Worm (Caenorhabditis elegans) whole organism, L2 larva: Measurements from ENCODE around the gene fipr-4.

Source experiments
- C34F6.9 ChIP-seq: fragments of 150-350 bp; optimal IDR thresholded peaks from 2 replicates; lab custom pipeline; 2014; ENCODE audit warnings: missing biosample characterization, missing genetic modification characterization
- R02D3.7 ChIP-seq: fragments of 150-350 bp; optimal IDR thresholded peaks from 2 replicates; lab custom pipeline; 2014; ENCODE audit warnings: missing biosample characterization, missing genetic modification characterization
- Y55F3AM.14 ChIP-seq: fragments of 200-800 bp; sonication (Bioruptor generic); optimal IDR thresholded peaks from 2 replicates; lab custom pipeline; 2018; ENCODE audit warnings: mild to moderate bottlenecking, missing genetic modification characterization, missing compliant biosample characterization
- alr-1 ChIP-seq: fragments of 150-350 bp; optimal IDR thresholded peaks from 2 replicates; lab custom pipeline; 2014; ENCODE audit warnings: missing biosample characterization, missing genetic modification characterization
- aly-2 ChIP-seq: fragments of 150-350 bp; optimal IDR thresholded peaks from 2 replicates; lab custom pipeline; 2014; ENCODE audit warnings: missing biosample characterization, missing genetic modification characterization
- ama-1 ChIP-seq: fragments of 150-350 bp; optimal IDR thresholded peaks from 2 replicates; lab custom pipeline; 2018; ENCODE audit warnings: inconsistent platforms
- blmp-1 ChIP-seq: sonication (generic microtip); optimal IDR thresholded peaks from 2 replicates; lab custom pipeline; 2017; ENCODE audit warnings: missing genetic modification characterization, mild to moderate bottlenecking, missing compliant biosample characterization, antibody characterized with exemption, moderate library complexity; ENCODE audit not compliant: insufficient read depth
- ceh-16 ChIP-seq: fragments of 150-350 bp; optimal IDR thresholded peaks from 2 replicates; lab custom pipeline; 2014; ENCODE audit warnings: missing biosample characterization, missing genetic modification characterization
- dmd-4 ChIP-seq: sonication (generic microtip); optimal IDR thresholded peaks from 2 replicates; lab custom pipeline; 2017; ENCODE audit warnings: missing biosample characterization, missing genetic modification characterization
- egl-27 ChIP-seq: sonication (generic microtip); optimal IDR thresholded peaks from 3 replicates; lab custom pipeline; 2017; ENCODE audit warnings: missing biosample characterization, missing genetic modification reagents, missing genetic modification characterization
- fos-1 ChIP-seq: fragments of 150-350 bp; optimal IDR thresholded peaks from 2 replicates; lab custom pipeline; 2014; ENCODE audit warnings: missing biosample characterization, missing genetic modification characterization
- lin-11 ChIP-seq: fragments of 150-350 bp; sonication (generic microtip); optimal IDR thresholded peaks from 2 replicates; lab custom pipeline; 2014; ENCODE audit warnings: missing biosample characterization, missing genetic modification characterization, inconsistent platforms, mixed read lengths
- lin-39 ChIP-seq: fragments of 150-350 bp; optimal IDR thresholded peaks from 2 replicates; lab custom pipeline; 2014; ENCODE audit warnings: missing biosample characterization, missing genetic modification reagents, missing genetic modification characterization
- lsy-2 ChIP-seq, 2 experiments: fragments of 150-350 bp in 1 of 2; sonication (generic microtip) in 1 of 2; optimal IDR thresholded peaks; 2 replicates each; lab custom pipeline; 2014 to 2017; ENCODE audit warnings: missing biosample characterization in 2 of 2, missing genetic modification characterization in 2 of 2
- mab-5 ChIP-seq: fragments of 150-350 bp; optimal IDR thresholded peaks from 2 replicates; lab custom pipeline; 2014; ENCODE audit warnings: missing biosample characterization, missing genetic modification characterization
- mbf-1 ChIP-seq: sonication (generic microtip); optimal IDR thresholded peaks from 2 replicates; lab custom pipeline; 2017; ENCODE audit warnings: missing biosample characterization, missing genetic modification characterization
- mdl-1 ChIP-seq, 2 experiments: fragments of 150-350 bp in 1 of 2; sonication (generic microtip) in 1 of 2; optimal IDR thresholded peaks; 2 replicates each; lab custom pipeline; 2017; ENCODE audit warnings: missing biosample characterization in 2 of 2, missing genetic modification characterization in 2 of 2
- nhr-11 ChIP-seq: fragments of 150-350 bp; optimal IDR thresholded peaks from 2 replicates; lab custom pipeline; 2014; ENCODE audit warnings: missing biosample characterization, missing genetic modification characterization
- nhr-12 ChIP-seq: fragments of 150-350 bp; optimal IDR thresholded peaks from 2 replicates; lab custom pipeline; 2014; ENCODE audit warnings: missing biosample characterization, missing genetic modification characterization
- nhr-129 ChIP-seq: fragments of 150-350 bp; optimal IDR thresholded peaks from 2 replicates; lab custom pipeline; 2014; ENCODE audit warnings: missing biosample characterization, missing genetic modification characterization
- nhr-21 ChIP-seq: fragments of 150-350 bp; optimal IDR thresholded peaks from 2 replicates; lab custom pipeline; 2014; ENCODE audit warnings: missing biosample characterization, missing genetic modification characterization
- nhr-237 ChIP-seq: fragments of 150-350 bp; optimal IDR thresholded peaks from 2 replicates; lab custom pipeline; 2014; ENCODE audit warnings: missing biosample characterization, missing genetic modification characterization
- nhr-77 ChIP-seq: fragments of 150-350 bp; optimal IDR thresholded peaks from 2 replicates; lab custom pipeline; 2014; ENCODE audit warnings: missing biosample characterization, missing genetic modification characterization
- peb-1 ChIP-seq: fragments of 150-350 bp; optimal IDR thresholded peaks from 2 replicates; lab custom pipeline; 2014; ENCODE audit warnings: missing biosample characterization, missing genetic modification characterization
- sem-4 ChIP-seq: fragments of 150-350 bp; optimal IDR thresholded peaks from 2 replicates; lab custom pipeline; 2014; ENCODE audit warnings: missing biosample characterization, missing genetic modification reagents, missing genetic modification characterization
- skn-1 ChIP-seq: sonication (generic microtip); optimal IDR thresholded peaks from 2 replicates; lab custom pipeline; 2017; ENCODE audit warnings: missing biosample characterization, missing genetic modification characterization
- sma-3 ChIP-seq: sonication (generic microtip); optimal IDR thresholded peaks from 2 replicates; lab custom pipeline; 2016; ENCODE audit warnings: missing genetic modification reagents, missing genetic modification characterization, missing compliant biosample characterization
- sma-9 ChIP-seq, 2 experiments: fragments of 150-350 bp in 1 of 2; sonication (generic microtip) in 1 of 2; optimal IDR thresholded peaks; 2 replicates each; lab custom pipeline; 2014 to 2016; ENCODE audit warnings: missing genetic modification characterization in 2 of 2, mild to moderate bottlenecking in 1 of 2, missing biosample characterization in 1 of 2, missing compliant biosample characterization in 1 of 2, missing genetic modification reagents in 1 of 2, moderate library complexity in 1 of 2
- unc-39 ChIP-seq: fragments of 150-350 bp; optimal IDR thresholded peaks from 2 replicates; lab custom pipeline; 2014; ENCODE audit warnings: missing biosample characterization, missing genetic modification characterization
- unc-55 ChIP-seq: fragments of 150-350 bp; sonication (generic microtip); optimal IDR thresholded peaks from 3 replicates; lab custom pipeline; 2014; ENCODE audit warnings: missing biosample characterization, missing genetic modification reagents, missing genetic modification characterization
- zag-1 ChIP-seq: fragments of 150-350 bp; optimal IDR thresholded peaks from 2 replicates; lab custom pipeline; 2014; ENCODE audit warnings: missing biosample characterization, missing genetic modification characterization
- ztf-1 ChIP-seq: fragments of 200-800 bp; sonication (Bioruptor generic); conservative IDR thresholded peaks from 2 replicates; pipeline ENCODE4 v1.3.6; 2022; ENCODE audit warnings: missing genetic modification characterization, missing compliant biosample characterization
- ztf-4 ChIP-seq: fragments of 150-350 bp; optimal IDR thresholded peaks from 2 replicates; lab custom pipeline; 2014; ENCODE audit warnings: missing biosample characterization, missing genetic modification characterization

fipr-4 gene

ce11 chrV:10229222-10229879 is 1.1 kb upstream of the fipr-4 start, which contains the start of the genes pyt-1 and fipr-7:
TSS of gene pyt-1 (minus strand) at chrV:10229322.
TSS of gene fipr-7 (plus strand) at chrV:10229829.
- TF ChIP-seq R02D3.7, result no peak
- no peak for TF ChIP-seq mdl-1 (tag; optimal IDR thresholded peaks at IDR 0.05; lab: Kevin White, UChicago)
- no peak for TF ChIP-seq nhr-237 (tag; lab: Kevin White, UChicago)
- TF ChIP-seq peb-1 (tag; lab: Kevin White, UChicago), result no peak
- no peak for TF ChIP-seq ztf-1 (GFP tag; lab: Robert Waterston, UW)
- TF ChIP-seq unc-55 (GFP tag; lab: Kevin White, UChicago), result no peak
- TF ChIP-seq egl-27 (tag; lab: Kevin White, UChicago), result no peak
- no peak for TF ChIP-seq zag-1 (tag; lab: Kevin White, UChicago)
- no peak for TF ChIP-seq dmd-4 (tag; lab: Kevin White, UChicago)
- no peak for TF ChIP-seq mab-5 (tag; lab: Kevin White, UChicago)

ce11 chrV:10227333-10227732 is 927 bp downstream of the fipr-4 start, which contains the start of gene ttr-19:
TSS of gene ttr-19 (minus strand) at chrV:10227433.
- no peak for TF ChIP-seq sma-9 (GFP tag; optimal IDR thresholded peaks at IDR 0.05; lab: Kevin White, UChicago)
- no peak for TF ChIP-seq sma-9 (tag; optimal IDR thresholded peaks at IDR 0.05; lab: Kevin White, UChicago)
- no peak for TF ChIP-seq C34F6.9
- TF ChIP-seq nhr-21, result no peak
- no peak for TF ChIP-seq nhr-77 (tag; lab: Kevin White, UChicago)
- TF ChIP-seq lin-11 (tag; lab: Kevin White, UChicago), result no peak
- TF ChIP-seq blmp-1 (tag; lab: Kevin White, UChicago), result no peak
- TF ChIP-seq alr-1 (tag; lab: Kevin White, UChicago), result no peak
- TF ChIP-seq ztf-4 (tag; lab: Kevin White, UChicago), result no peak
- no peak for TF ChIP-seq lsy-2 (tag; optimal IDR thresholded peaks at IDR 0.05; lab: Kevin White, UChicago)
- TF ChIP-seq sma-3 (GFP tag; lab: Kevin White, UChicago), result no peak
- TF ChIP-seq Y55F3AM.14 (GFP tag; lab: Kevin White, UChicago), result no peak
- TF ChIP-seq aly-2 (tag; lab: Kevin White, UChicago), result no peak
- no peak for TF ChIP-seq ztf-1 (GFP tag; lab: Robert Waterston, UW)
- no peak for TF ChIP-seq mbf-1
- TF ChIP-seq egl-27 (tag; lab: Kevin White, UChicago), result no peak
- no peak for TF ChIP-seq lin-39 (tag; lab: Kevin White, UChicago)
- no peak for TF ChIP-seq unc-39 (tag; lab: Kevin White, UChicago)
- no peak for TF ChIP-seq sem-4
- no peak for TF ChIP-seq unc-55 (GFP tag; lab: Kevin White, UChicago)
- TF ChIP-seq, all 48 proteins: peak for 0

ce11 chrV:10225610-10226009 is 2.6 kb downstream of the fipr-4 start, which contains the start of gene daf-36:
TSS of gene daf-36 (minus strand) at chrV:10225710.
- TF ChIP-seq sma-9 (GFP tag; optimal IDR thresholded peaks at IDR 0.05; lab: Kevin White, UChicago), result no peak
- TF ChIP-seq sma-9 (tag; optimal IDR thresholded peaks at IDR 0.05; lab: Kevin White, UChicago), result no peak
- no peak for TF ChIP-seq nhr-129
- peak; percentile 62 for TF ChIP-seq fos-1 (tag; lab: Kevin White, UChicago)
- TF ChIP-seq, all 48 proteins: peak for 1

- peak; percentile 60 for TF ChIP-seq fos-1 (tag; lab: Kevin White, UChicago)
- no peak for TF ChIP-seq lin-11 (tag; lab: Kevin White, UChicago)
Observed at ce11 chrV:10224619-10225018, 3.6 kb downstream of the fipr-4 start.

ce11 chrV:10222007-10222406 is 6.3 kb downstream of the fipr-4 start, which contains the start of gene C12D8.20:
TSS of gene C12D8.20 (plus strand) at chrV:10222307.
- TF ChIP-seq nhr-11 (tag; lab: Kevin White, UChicago) (no peak), ama-1 (no peak), skn-1 (tag; lab: Kevin White, UChicago) (no peak), mdl-1 (tag; optimal IDR thresholded peaks at IDR 0.05; lab: Kevin White, UChicago) (no peak), C34F6.9 (no peak), ztf-4 (tag; lab: Kevin White, UChicago) (no peak), R02D3.7 (no peak), egl-27 (tag; lab: Kevin White, UChicago) (no peak), ceh-16 (no peak), alr-1 (tag; lab: Kevin White, UChicago) (no peak), nhr-12 (no peak)
